Fruit fly (Drosophila melanogaster) whole organism, embryonic: ENCODE measurements around the gene CG13024.

Source experiments
- Atf-2 ChIP-seq: fragments of 200-800 bp; sonication (Bioruptor generic); optimal IDR thresholded peaks from 2 replicates; lab custom pipeline; 2016; ENCODE audit warnings: missing biosample characterization, missing genetic modification characterization
- CG12769 ChIP-seq: fragments of 200-800 bp; sonication (Bioruptor generic); optimal IDR thresholded peaks from 2 replicates; lab custom pipeline; 2019; ENCODE audit warnings: missing biosample characterization, mild to moderate bottlenecking, missing genetic modification characterization, moderate library complexity
- CG14050 ChIP-seq: fragments of 200-800 bp; sonication (Bioruptor generic); IDR thresholded peaks from 3 replicates; pipeline ENCODE4 v1.3.6; 2022; ENCODE audit warnings: missing biosample characterization, missing genetic modification characterization
- CG14710 ChIP-seq: fragments of 200-800 bp; sonication (Bioruptor generic); optimal IDR thresholded peaks from 3 replicates; lab custom pipeline; 2019; ENCODE audit warnings: missing biosample characterization, mild to moderate bottlenecking, missing genetic modification characterization, moderate library complexity
- CG15073 ChIP-seq: fragments of 200-800 bp; sonication (Bioruptor generic); optimal IDR thresholded peaks from 2 replicates; lab custom pipeline; 2016; ENCODE audit warnings: missing biosample characterization, missing genetic modification characterization
- CG2120 ChIP-seq: fragments of 200-800 bp; sonication (Bioruptor generic); optimal IDR thresholded peaks from 3 replicates; lab custom pipeline; 2016; ENCODE audit warnings: missing biosample characterization, missing genetic modification characterization
- CG32532 ChIP-seq: fragments of 200-800 bp; sonication (Bioruptor generic); IDR thresholded peaks from 2 replicates; pipeline ENCODE4 v1.3.6; 2022; ENCODE audit warnings: missing biosample characterization, missing genetic modification characterization
- CG3281 ChIP-seq: fragments of 200-800 bp; sonication (Bioruptor generic); optimal IDR thresholded peaks from 3 replicates; lab custom pipeline; 2017; ENCODE audit warnings: missing biosample characterization, mild to moderate bottlenecking, missing genetic modification characterization
- CG6175 ChIP-seq: fragments of 200-800 bp; sonication (Bioruptor generic); IDR thresholded peaks from 3 replicates; pipeline ENCODE4 v1.3.6; 2022; ENCODE audit warnings: missing biosample characterization, missing genetic modification characterization
- CG6765 ChIP-seq: fragments of 200-800 bp; sonication (Bioruptor generic); optimal IDR thresholded peaks from 3 replicates; lab custom pipeline; 2017; ENCODE audit warnings: missing biosample characterization, mild to moderate bottlenecking, missing genetic modification characterization
- CG6813 ChIP-seq: fragments of 200-800 bp; sonication (Bioruptor generic); optimal IDR thresholded peaks from 2 replicates; lab custom pipeline; 2017; ENCODE audit warnings: missing biosample characterization, missing genetic modification characterization, mild to moderate bottlenecking, moderate library complexity, missing genetic modification reagents
- CG8290 ChIP-seq, 3 experiments: fragments of 200-800 bp; sonication (Bioruptor generic); optimal IDR thresholded peaks; 2 replicates each; lab custom pipeline; 2016 to 2019; ENCODE audit warnings: missing biosample characterization in 3 of 3, missing genetic modification characterization in 3 of 3, mild to moderate bottlenecking in 2 of 3, moderate library complexity in 1 of 3
- CG9797 ChIP-seq: fragments of 200-800 bp; sonication (Bioruptor generic); optimal IDR thresholded peaks from 3 replicates; lab custom pipeline; 2018; ENCODE audit warnings: missing biosample characterization, mild to moderate bottlenecking, missing genetic modification characterization
- CG9876 ChIP-seq: fragments of 200-800 bp; sonication (Bioruptor generic); optimal IDR thresholded peaks from 2 replicates; lab custom pipeline; 2016; ENCODE audit warnings: missing biosample characterization, missing genetic modification characterization
- CG9932 ChIP-seq: fragments of 200-800 bp; sonication (Bioruptor generic); IDR thresholded peaks from 2 replicates; pipeline ENCODE4 v1.3.6; 2022; ENCODE audit warnings: missing biosample characterization, missing genetic modification characterization
- Deaf1 ChIP-seq: fragments of 200-800 bp; optimal IDR thresholded peaks from 3 replicates; lab custom pipeline; 2019; ENCODE audit warnings: missing biosample characterization, mild to moderate bottlenecking, missing genetic modification characterization, moderate library complexity
- Doc2 ChIP-seq: fragments of 200-800 bp; sonication (Bioruptor generic); IDR thresholded peaks from 2 replicates; pipeline ENCODE4 v1.3.6; 2022; ENCODE audit warnings: missing biosample characterization, missing genetic modification characterization
- ERR ChIP-seq: fragments of 200-800 bp; sonication (Bioruptor generic); optimal IDR thresholded peaks from 2 replicates; lab custom pipeline; 2016; ENCODE audit warnings: missing biosample characterization, missing genetic modification characterization
- Hey ChIP-seq: fragments of 200-800 bp; sonication (Bioruptor generic); optimal IDR thresholded peaks from 3 replicates; lab custom pipeline; 2018; ENCODE audit warnings: missing biosample characterization, mild to moderate bottlenecking, missing genetic modification characterization
- Kr ChIP-seq: fragments of 200-800 bp; sonication (Bioruptor generic); optimal IDR thresholded peaks from 2 replicates; lab custom pipeline; 2017; ENCODE audit warnings: missing biosample characterization, mild to moderate bottlenecking, missing genetic modification characterization
- Lpt ChIP-seq: fragments of >200 bp; optimal IDR thresholded peaks from 2 replicates; lab custom pipeline; 2018; ENCODE audit warnings: missing biosample characterization, missing genetic modification characterization
- Med ChIP-seq: fragments of 200-800 bp; sonication (Bioruptor generic); peaks from one replicate; lab custom pipeline; 2016; ENCODE audit warnings: missing biosample characterization, missing genetic modification characterization, mild to moderate bottlenecking, inconsistent platforms, moderate library complexity
- Nf-YB ChIP-seq: fragments of 200-800 bp; sonication (Bioruptor generic); optimal IDR thresholded peaks from 3 replicates; lab custom pipeline; 2019; ENCODE audit warnings: missing biosample characterization, mild to moderate bottlenecking, missing genetic modification characterization, moderate library complexity
- Rfx ChIP-seq: fragments of 200-800 bp; sonication (Bioruptor generic); IDR thresholded peaks from 2 replicates; pipeline ENCODE4 v1.3.6; 2022; ENCODE audit warnings: missing biosample characterization, missing genetic modification characterization
- Spps ChIP-seq: fragments of 200-800 bp; sonication (Bioruptor generic); optimal IDR thresholded peaks from 2 replicates; lab custom pipeline; 2018; ENCODE audit warnings: missing biosample characterization, mild to moderate bottlenecking, missing genetic modification characterization
- Trl ChIP-seq, 3 experiments: fragments of >200 bp in 2 of 3; fragments of 200-800 bp in 1 of 3; sonication (Bioruptor generic) in 1 of 3; optimal IDR thresholded peaks; 2 replicates in 1 of 3; 3 replicates in 2 of 3; lab custom pipeline; 2016 to 2017; ENCODE audit warnings: missing biosample characterization in 1 of 3, missing genetic modification characterization in 1 of 3
- aop ChIP-seq: fragments of 200-800 bp; sonication (Bioruptor generic); IDR thresholded peaks from 2 replicates; pipeline ENCODE4 v1.3.6; 2022; ENCODE audit warnings: missing biosample characterization, missing genetic modification characterization
- chinmo ChIP-seq: fragments of 200-800 bp; sonication (Bioruptor generic); IDR thresholded peaks from 4 replicates; pipeline ENCODE4 v1.3.6; 2022; ENCODE audit warnings: missing biosample characterization, missing genetic modification characterization; ENCODE audit not compliant: partially characterized antibody
- dmrt11E ChIP-seq: fragments of 200-800 bp; sonication (Bioruptor generic); optimal IDR thresholded peaks from 3 replicates; lab custom pipeline; 2018; ENCODE audit warnings: missing biosample characterization, mild to moderate bottlenecking, missing genetic modification characterization, moderate library complexity
- gfzf ChIP-seq: fragments of 200-800 bp; sonication (Bioruptor generic); optimal IDR thresholded peaks from 2 replicates; lab custom pipeline; 2016; ENCODE audit warnings: missing biosample characterization, mild to moderate bottlenecking, missing genetic modification characterization, moderate library complexity
- insv ChIP-seq, 2 experiments: fragments of 200-800 bp; sonication (Bioruptor generic); optimal IDR thresholded peaks; 3 replicates each; lab custom pipeline; 2016 to 2018; ENCODE audit warnings: missing biosample characterization in 2 of 2, missing genetic modification characterization in 2 of 2
- jing ChIP-seq: fragments of 200-800 bp; sonication (Bioruptor generic); optimal IDR thresholded peaks from 2 replicates; lab custom pipeline; 2018; ENCODE audit warnings: missing biosample characterization, mild to moderate bottlenecking, missing genetic modification characterization
- lab ChIP-seq: fragments of 200-800 bp; sonication (Bioruptor generic); optimal IDR thresholded peaks from 3 replicates; lab custom pipeline; 2017; ENCODE audit warnings: missing biosample characterization, missing genetic modification characterization, mild to moderate bottlenecking, moderate library complexity, missing genetic modification reagents
- nerfin-1 ChIP-seq: fragments of 200-800 bp; sonication (Bioruptor generic); optimal IDR thresholded peaks from 3 replicates; lab custom pipeline; 2019; ENCODE audit warnings: missing biosample characterization, mild to moderate bottlenecking, missing genetic modification characterization, moderate library complexity
- nmo ChIP-seq: fragments of 200-800 bp; sonication (Bioruptor generic); optimal IDR thresholded peaks from 2 replicates; lab custom pipeline; 2018; ENCODE audit warnings: missing biosample characterization, mild to moderate bottlenecking, missing genetic modification characterization, moderate library complexity
- oc ChIP-seq: fragments of 200-800 bp; sonication (Bioruptor generic); optimal IDR thresholded peaks from 2 replicates; lab custom pipeline; 2018; ENCODE audit warnings: missing biosample characterization, mild to moderate bottlenecking, missing genetic modification characterization, moderate library complexity
- pita ChIP-seq: fragments of 200-800 bp; sonication (Bioruptor generic); optimal IDR thresholded peaks from 2 replicates; lab custom pipeline; 2017; ENCODE audit warnings: missing biosample characterization, mild to moderate bottlenecking, missing genetic modification characterization
- slbo ChIP-seq: fragments of 200-800 bp; sonication (Bioruptor generic); IDR thresholded peaks from 2 replicates; pipeline ENCODE4 v1.3.6; 2022; ENCODE audit warnings: missing biosample characterization, missing genetic modification characterization
- so ChIP-seq: fragments of 200-800 bp; sonication (Bioruptor generic); IDR thresholded peaks from 3 replicates; pipeline ENCODE4 v1.3.6; 2022; ENCODE audit warnings: missing biosample characterization, missing genetic modification characterization
- stc ChIP-seq: fragments of 200-800 bp; sonication (Bioruptor generic); IDR thresholded peaks from 2 replicates; pipeline ENCODE4 v1.3.6; 2022; ENCODE audit warnings: missing biosample characterization, missing genetic modification characterization
- zfh2 ChIP-seq: fragments of 200-800 bp; sonication (Bioruptor generic); optimal IDR thresholded peaks from 2 replicates; lab custom pipeline; 2016; ENCODE audit warnings: missing biosample characterization, missing genetic modification characterization

CG13024 gene

dm6 chr3L:16872487-16872955 is 43.6 kb upstream of the CG13024 start (continued):
- peak; percentile 53; the same call in 1 of the 2 replicates for TF ChIP-seq stc (GFP tag; lab: Robert Waterston, UW)
- peak; percentile 44; the same call in 1 of the 3 replicates for TF ChIP-seq so (GFP tag; lab: Robert Waterston, UW)
- peak; percentile 47 for TF ChIP-seq CG6813 (GFP tag; lab: Kevin White, UChicago)
- no peak for TF ChIP-seq Spps (tag; lab: Kevin White, UChicago)
- peak; percentile 24 for TF ChIP-seq CG9876 (GFP tag; lab: Kevin White, UChicago)
- TF ChIP-seq zfh2 (GFP tag; lab: Kevin White, UChicago): peak; percentile 56

DNA sequence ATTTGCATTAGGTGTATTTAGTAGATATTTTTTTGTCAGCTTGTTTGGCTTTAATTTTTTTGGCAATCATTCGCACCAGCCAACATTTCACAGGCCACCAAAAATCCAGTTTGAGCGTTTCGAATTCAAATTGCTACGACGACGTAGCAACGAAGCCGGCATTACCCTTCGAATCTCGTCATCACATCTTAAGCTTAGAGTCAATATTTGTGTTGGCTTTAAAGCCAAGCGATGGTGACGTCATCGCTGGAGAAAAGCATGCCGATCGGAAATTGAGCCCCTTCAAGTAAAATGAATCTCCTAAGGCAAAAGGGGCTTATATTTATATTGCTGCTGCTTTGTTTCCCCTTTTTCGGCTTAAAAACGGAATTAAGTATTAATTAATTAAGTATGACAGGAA is 42.8 kb upstream of the CG13024 start:
- TF ChIP-seq CG6175 (GFP tag; lab: Robert Waterston, UW) (no peak), jing (GFP tag; lab: Kevin White, UChicago) (no peak), nmo (GFP tag; lab: Kevin White, UChicago) (no peak), lab (GFP tag; lab: Kevin White, UChicago) (peak; percentile 51), CG32532 (GFP tag; lab: Robert Waterston, UW) (0 out of 2 replicates have a peak, but pooled peaks have one; percentile 8), aop (GFP tag; lab: Robert Waterston, UW) (no peak), CG15073 (GFP tag; lab: Kevin White, UChicago) (no peak), CG14050 (no peak), CG3281 (GFP tag; lab: Kevin White, UChicago) (peak; percentile 32), chinmo (GFP tag; lab: Robert Waterston, UW) (0 out of 4 replicates have a peak, but pooled peaks have one; percentile 46), CG8290 (GFP tag; optimal IDR thresholded peaks at IDR 0.05; lab: Kevin White, UChicago) (no peak), CG8290 (tag; optimal IDR thresholded peaks at IDR 0.05; lab: Kevin White, UChicago) (peak in 1 of 2 experiments; percentile 13), insv (GFP tag; optimal IDR thresholded peaks at IDR 0.05; lab: Kevin White, UChicago) (no peak), CG9932 (GFP tag; lab: Robert Waterston, UW) (0 out of 2 replicates have a peak, but pooled peaks have one; percentile 8), Lpt (GFP tag; lab: Kevin White, UChicago) (no peak), oc (tag; lab: Kevin White, UChicago) (peak; percentile 34), gfzf (GFP tag; lab: Kevin White, UChicago) (no peak), pita (no peak), CG2120 (GFP tag; lab: Kevin White, UChicago) (peak; percentile 38), Deaf1 (no peak), nerfin-1 (no peak), Hey (tag; lab: Kevin White, UChicago) (no peak), Kr (GFP tag; lab: Kevin White, UChicago) (no peak), Doc2 (GFP tag; lab: Robert Waterston, UW) (no peak), Rfx (GFP tag; lab: Robert Waterston, UW) (peak; percentile 36), Nf-YB (GFP tag; lab: Kevin White, UChicago) (no peak), dmrt11E (tag; lab: Kevin White, UChicago) (no peak), ERR (GFP tag; lab: Kevin White, UChicago) (no peak), Trl (optimal IDR thresholded peaks at IDR 0.05; lab: Kevin White, UChicago) (no peak), Trl (GFP tag; optimal IDR thresholded peaks at IDR 0.05; lab: Kevin White, UChicago) (no peak), CG9797 (GFP tag; lab: Kevin White, UChicago) (no peak), slbo (GFP tag; lab: Robert Waterston, UW) (peak; percentile 22; the same call in 1 of the 2 replicates), CG14710 (no peak), CG6765 (GFP tag; lab: Kevin White, UChicago) (no peak), CG12769 (tag; lab: Kevin White, UChicago) (no peak), Med (GFP tag; lab: Kevin White, UChicago) (peak; percentile 53), Atf-2 (GFP tag; lab: Kevin White, UChicago) (no peak)
